Fruit fly (Drosophila melanogaster): ENCODE data around the gene Ugt37E1.
A peak's percentile ranks its signal among the peaks of the same experiment; 100 is the strongest.

Ugt37E1 gene

dm6 chr2L:16761891-16762290, 34.5 kb upstream of the Ugt37E1 start:
- TF ChIP-seq CG12605 (GFP tag; IDR thresholded peaks at IDR 0.05) (no peak), CG15710 (tag; optimal IDR thresholded peaks at IDR 0.05) (no peak), D1 (tag; optimal IDR thresholded peaks at IDR 0.05) (no peak), Pif1A (GFP tag; optimal IDR thresholded peaks at IDR 0.05) (no peak)

dm6 chr2L:16764480-16764879, 31.9 kb upstream of the Ugt37E1 start:
- TF ChIP-seq CG32121 (GFP tag; IDR thresholded peaks at IDR 0.05) (peak; percentile 79), CG12605 (GFP tag; IDR thresholded peaks at IDR 0.05) (no peak), CG8301 (tag; optimal IDR thresholded peaks at IDR 0.05) (no peak)

- TF ChIP-seq Pif1A (GFP tag; optimal IDR thresholded peaks at IDR 0.05), result no peak
- TF ChIP-seq CG4496 (GFP tag; IDR thresholded peaks at IDR 0.05), result 0 out of 3 replicates have a peak, but pooled peaks have one; percentile 36
Measured at dm6 chr2L:16766070-16766752, 30.2 kb upstream of the Ugt37E1 start, which contains the start of gene Mhc. Gene Mhc (plus strand): TSS chr2L:16766566.

- TF ChIP-seq CG8301 (tag; optimal IDR thresholded peaks at IDR 0.05), result no peak
- no peak for TF ChIP-seq CG4496 (GFP tag; IDR thresholded peaks at IDR 0.05)
- no peak for TF ChIP-seq CG9948 (tag; optimal IDR thresholded peaks at IDR 0.05)
- no peak for TF ChIP-seq Snoo (tag; optimal IDR thresholded peaks at IDR 0.05)
- no peak for TF ChIP-seq CG13204 (GFP tag; optimal IDR thresholded peaks at IDR 0.05)
- TF ChIP-seq CG14655 (GFP tag; optimal IDR thresholded peaks at IDR 0.05), result no peak
- no peak for TF ChIP-seq D1 (tag; optimal IDR thresholded peaks at IDR 0.05)
- no peak for TF ChIP-seq Pif1A (GFP tag; optimal IDR thresholded peaks at IDR 0.05)
- no peak for TF ChIP-seq CG17806 (tag; optimal IDR thresholded peaks at IDR 0.05)
- TF ChIP-seq CG8159 (tag; optimal IDR thresholded peaks at IDR 0.05), result no peak
- TF ChIP-seq CG32121 (GFP tag; IDR thresholded peaks at IDR 0.05), result no peak
- no peak for TF ChIP-seq Pif1B (GFP tag; optimal IDR thresholded peaks at IDR 0.05)
Measured at dm6 chr2L:16787548-16787947, 8.8 kb upstream of the Ugt37E1 start.

dm6 chr2L:16788885-16789284, 7.5 kb upstream of the Ugt37E1 start:
- TF ChIP-seq CG9948 (tag; optimal IDR thresholded peaks at IDR 0.05) (no peak), CG8159 (tag; optimal IDR thresholded peaks at IDR 0.05) (no peak), CG34367 (tag; optimal IDR thresholded peaks at IDR 0.05) (no peak), Pif1B (GFP tag; optimal IDR thresholded peaks at IDR 0.05) (no peak), D1 (tag; optimal IDR thresholded peaks at IDR 0.05) (no peak), Ets98B (GFP tag; IDR thresholded peaks at IDR 0.05) (no peak), rn (GFP tag; IDR thresholded peaks at IDR 0.05) (no peak), CG32121 (GFP tag; IDR thresholded peaks at IDR 0.05) (no peak), EcR (GFP tag; optimal IDR thresholded peaks at IDR 0.05) (no peak), CG14655 (GFP tag; optimal IDR thresholded peaks at IDR 0.05) (no peak), CG10348 (GFP tag; IDR thresholded peaks at IDR 0.05) (no peak), Pif1A (GFP tag; optimal IDR thresholded peaks at IDR 0.05) (no peak), gl (tag; optimal IDR thresholded peaks at IDR 0.05) (no peak)

dm6 chr2L:16789880-16790279, 6.5 kb upstream of the Ugt37E1 start:
- TF ChIP-seq CG4496 (GFP tag; IDR thresholded peaks at IDR 0.05) (no peak), gl (tag; optimal IDR thresholded peaks at IDR 0.05) (no peak), CG34367 (tag; optimal IDR thresholded peaks at IDR 0.05) (no peak), CG17806 (tag; optimal IDR thresholded peaks at IDR 0.05) (no peak), Ets98B (GFP tag; IDR thresholded peaks at IDR 0.05) (no peak), EcR (GFP tag; optimal IDR thresholded peaks at IDR 0.05) (no peak), fd96Ca (GFP tag; IDR thresholded peaks at IDR 0.05) (no peak), CG8159 (tag; optimal IDR thresholded peaks at IDR 0.05) (no peak), Pif1B (GFP tag; optimal IDR thresholded peaks at IDR 0.05) (no peak), CG13204 (GFP tag; optimal IDR thresholded peaks at IDR 0.05) (no peak)

- TF ChIP-seq Snoo (tag; optimal IDR thresholded peaks at IDR 0.05), result no peak
- no peak for TF ChIP-seq Pif1A (GFP tag; optimal IDR thresholded peaks at IDR 0.05)
- no peak for TF ChIP-seq CG9948 (tag; optimal IDR thresholded peaks at IDR 0.05)
- TF ChIP-seq CG8159 (tag; optimal IDR thresholded peaks at IDR 0.05), result no peak
- TF ChIP-seq CG8301 (tag; optimal IDR thresholded peaks at IDR 0.05), result no peak
- TF ChIP-seq CG34367 (tag; optimal IDR thresholded peaks at IDR 0.05), result no peak
- TF ChIP-seq rn (GFP tag; IDR thresholded peaks at IDR 0.05), result no peak
- no peak for TF ChIP-seq Pif1B (GFP tag; optimal IDR thresholded peaks at IDR 0.05)
- no peak for TF ChIP-seq D1 (tag; optimal IDR thresholded peaks at IDR 0.05)
- TF ChIP-seq CG4496 (GFP tag; IDR thresholded peaks at IDR 0.05), result no peak
- no peak for TF ChIP-seq fd96Ca (GFP tag; IDR thresholded peaks at IDR 0.05)
- TF ChIP-seq EcR (GFP tag; optimal IDR thresholded peaks at IDR 0.05), result no peak
Measured at dm6 chr2L:16790671-16791270, 5.6 kb upstream of the Ugt37E1 start, which contains the start of gene Cyt-b5-r. Gene Cyt-b5-r (minus strand): TSS chr2L:16790721.
